Worm (Caenorhabditis elegans) whole organism, L1 larva: ENCODE measurements around the gene Y37E11AL.12.

Experiments used
- ceh-88 ChIP-seq: fragments of 200-800 bp; sonication (Bioruptor generic); IDR thresholded peaks from 2 replicates; pipeline ENCODE4 v1.3.6; 2022; ENCODE audit warnings: missing genetic modification characterization, missing compliant biosample characterization
- elt-3 ChIP-seq, 6 experiments: fragments of 150-350 bp in 1 of 6; sonication (generic microtip); optimal IDR thresholded peaks; 2 replicates each; lab custom pipeline; 2017 to 2018; ENCODE audit warnings: missing biosample characterization in 6 of 6, missing genetic modification characterization in 6 of 6, inconsistent platforms in 1 of 6
- fkh-10 ChIP-seq: sonication (generic microtip); optimal IDR thresholded peaks from 2 replicates; lab custom pipeline; 2017; ENCODE audit warnings: missing biosample characterization, missing genetic modification reagents, missing genetic modification characterization
- lin-35 ChIP-seq, 2 experiments: fragments of 150-350 bp; optimal IDR thresholded peaks; 2 replicates each; lab custom pipeline; 2014; ENCODE audit warnings: missing biosample characterization in 2 of 2, missing genetic modification characterization in 2 of 2, missing genetic modification reagents in 2 of 2
- skn-1 ChIP-seq: fragments of 150-350 bp; optimal IDR thresholded peaks from 2 replicates; lab custom pipeline; 2014; ENCODE audit warnings: missing biosample characterization, missing genetic modification characterization
- zag-1 ChIP-seq: fragments of 150-350 bp; optimal IDR thresholded peaks from 2 replicates; lab custom pipeline; 2014; ENCODE audit warnings: missing biosample characterization, missing genetic modification characterization
- zip-4 ChIP-seq: fragments of 200-800 bp; sonication (Bioruptor generic); optimal IDR thresholded peaks from 2 replicates; lab custom pipeline; 2018; ENCODE audit warnings: mild to moderate bottlenecking, missing genetic modification characterization, moderate library complexity, missing compliant biosample characterization

DNA sequence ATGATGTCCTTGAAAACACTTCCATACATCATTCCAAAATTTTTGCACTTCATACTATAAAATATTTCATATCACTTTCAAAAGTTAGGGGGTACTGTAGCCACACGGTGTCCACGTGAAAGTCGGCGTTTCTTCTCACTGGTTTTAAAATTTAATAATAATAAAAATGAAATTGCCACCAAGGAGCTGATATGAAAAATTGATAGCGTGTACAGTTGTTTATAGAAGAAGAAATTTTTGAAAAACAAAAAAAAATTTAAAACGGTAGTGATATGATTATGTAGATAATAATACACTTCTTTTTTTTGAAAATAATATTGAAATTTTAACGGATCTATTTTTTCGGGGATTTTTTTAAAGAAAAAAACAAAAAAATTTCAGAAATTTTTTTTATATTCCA lies 41.8 kb downstream of the Y37E11AL.12 start:
- TF ChIP-seq elt-3 (tag; optimal IDR thresholded peaks at IDR 0.05; lab: Kevin White, UChicago) (no peak), fkh-10 (GFP tag; lab: Kevin White, UChicago) (no peak), lin-35 (GFP tag; optimal IDR thresholded peaks at IDR 0.05; lab: Kevin White, UChicago) (no peak), zip-4 (GFP tag; lab: Kevin White, UChicago) (no peak), skn-1 (no peak), ceh-88 (no peak), zag-1 (tag; lab: Kevin White, UChicago) (no peak)
